Fruit fly (Drosophila melanogaster): Measurements from ENCODE around the gene Fim.

The Fim gene

DNA sequence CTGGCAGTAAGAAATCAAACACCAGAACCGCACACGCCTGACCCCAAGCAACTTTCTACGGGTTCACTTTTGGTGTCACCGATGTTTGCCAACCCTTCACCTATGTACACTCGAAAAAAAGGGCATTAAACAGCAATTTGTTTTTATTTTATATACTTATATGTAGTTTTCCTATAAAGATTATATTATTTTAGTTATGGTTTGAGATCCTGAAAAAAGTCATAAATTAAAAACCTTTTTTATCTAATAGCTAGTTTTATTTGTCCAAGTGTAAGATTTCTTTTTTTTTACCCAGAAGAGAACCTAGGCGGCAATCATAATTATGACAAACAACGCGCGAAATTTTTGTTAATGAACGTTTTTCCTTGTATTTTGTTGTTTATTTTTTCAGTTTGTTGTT is 8.3 kb downstream of the Fim start (continued):
- no peak for TF ChIP-seq pum (GFP tag; optimal IDR thresholded peaks at IDR 0.05)
- peak; percentile 24 for TF ChIP-seq CG15601 (tag; optimal IDR thresholded peaks at IDR 0.05)
- TF ChIP-seq jumu (GFP tag; optimal IDR thresholded peaks at IDR 0.05): no peak
- no peak for TF ChIP-seq CG7987 (GFP tag; optimal IDR thresholded peaks at IDR 0.05)
- TF ChIP-seq Dbx (GFP tag; IDR thresholded peaks at IDR 0.05): peak; percentile 60; the same call in 1 of the 3 replicates
- no peak for TF ChIP-seq NC2α (GFP tag; optimal IDR thresholded peaks at IDR 0.05)
- no peak for TF ChIP-seq kah (GFP tag; optimal IDR thresholded peaks at IDR 0.05)
- peak; percentile 72 for TF ChIP-seq CG2712 (tag; optimal IDR thresholded peaks at IDR 0.05)
- no peak for TF ChIP-seq gce (GFP tag; IDR thresholded peaks at IDR 0.05)
- TF ChIP-seq da (GFP tag; optimal IDR thresholded peaks at IDR 0.05): no peak
- peak; percentile 28 for TF ChIP-seq CG8388 (GFP tag; optimal IDR thresholded peaks at IDR 0.05)
- no peak for TF ChIP-seq shn (GFP tag; optimal IDR thresholded peaks at IDR 0.05)
- peak; percentile 78 for TF ChIP-seq CG2678 (tag; optimal IDR thresholded peaks at IDR 0.05)
- no peak for TF ChIP-seq CG6175 (GFP tag; IDR thresholded peaks at IDR 0.05)
- TF ChIP-seq Deaf1 (tag; optimal IDR thresholded peaks at IDR 0.05): peak; percentile 21
- TF ChIP-seq Xrp1 (GFP tag; IDR thresholded peaks at IDR 0.05): peak; percentile 74
- 0 out of 2 replicates have a peak, but pooled peaks have one; percentile 25 for TF ChIP-seq CG10321 (GFP tag; IDR thresholded peaks at IDR 0.05)
- peak; percentile 49 for TF ChIP-seq bcd (GFP tag; optimal IDR thresholded peaks at IDR 0.05)
- 0 out of 2 replicates have a peak, but pooled peaks have one; percentile 30 for TF ChIP-seq CG32772 (GFP tag; IDR thresholded peaks at IDR 0.05)
- TF ChIP-seq CHES-1-like (GFP tag; optimal IDR thresholded peaks at IDR 0.05): no peak
- TF ChIP-seq Nf-YA (GFP tag; IDR thresholded peaks at IDR 0.05): 0 out of 2 replicates have a peak, but pooled peaks have one; percentile 28
- TF ChIP-seq PHDP (tag; optimal IDR thresholded peaks at IDR 0.05): peak; percentile 57
- TF ChIP-seq seq (GFP tag; IDR thresholded peaks at IDR 0.05): no peak
- no peak for TF ChIP-seq CG6254 (GFP tag; optimal IDR thresholded peaks at IDR 0.05)
- no peak for TF ChIP-seq Jarid2 (GFP tag; optimal IDR thresholded peaks at IDR 0.05)
- TF ChIP-seq CG31441 (GFP tag; IDR thresholded peaks at IDR 0.05): peak; percentile 78
- TF ChIP-seq CG18011 (GFP tag; optimal IDR thresholded peaks at IDR 0.05): no peak
- TF ChIP-seq slou (GFP tag; optimal IDR thresholded peaks at IDR 0.05): peak; percentile 12
- no peak for TF ChIP-seq tup (GFP tag; optimal IDR thresholded peaks at IDR 0.05)
- peak in 1 of 2 experiments; percentile 36 for TF ChIP-seq dpn (GFP tag; optimal IDR thresholded peaks at IDR 0.05)
- no peak for TF ChIP-seq dati (GFP tag; IDR thresholded peaks at IDR 0.05)
- TF ChIP-seq CTCF (GFP tag; optimal IDR thresholded peaks at IDR 0.05): no peak
- no peak for TF ChIP-seq ash1 (GFP tag; optimal IDR thresholded peaks at IDR 0.05)
- 0 out of 3 replicates have a peak, but pooled peaks have one; percentile 46 for TF ChIP-seq H15 (GFP tag; IDR thresholded peaks at IDR 0.05)
- peak; percentile 43; the same call in 1 of the 2 replicates for TF ChIP-seq stc (GFP tag; IDR thresholded peaks at IDR 0.05)
- TF ChIP-seq lab (GFP tag; optimal IDR thresholded peaks at IDR 0.05): peak; percentile 65
- peak; percentile 9 for TF ChIP-seq caup (GFP tag; optimal IDR thresholded peaks at IDR 0.05; ENCODE audit: severe bottlenecking)
- TF ChIP-seq ranshi (GFP tag; IDR thresholded peaks at IDR 0.05): peak; percentile 65
- TF ChIP-seq Eip74EF (GFP tag; optimal IDR thresholded peaks at IDR 0.05): peak in 1 of 2 experiments; percentile 17
- TF ChIP-seq repo (GFP tag; optimal IDR thresholded peaks at IDR 0.05): no peak
- peak; percentile 45 for TF ChIP-seq CG9932 (GFP tag; IDR thresholded peaks at IDR 0.05)
- TF ChIP-seq CG14965 (GFP tag; optimal IDR thresholded peaks at IDR 0.05; ENCODE audit: borderline replicate concordance): no peak
- no peak for TF ChIP-seq fd64A (GFP tag; optimal IDR thresholded peaks at IDR 0.05)
- peak; percentile 42; the same call in 1 of the 3 replicates for TF ChIP-seq row (GFP tag; IDR thresholded peaks at IDR 0.05)
- TF ChIP-seq ham (GFP tag; IDR thresholded peaks at IDR 0.05): no peak
- no peak for TF ChIP-seq CG4360 (GFP tag; IDR thresholded peaks at IDR 0.05)
- TF ChIP-seq CG3407 (GFP tag; optimal IDR thresholded peaks at IDR 0.05): no peak
- TF ChIP-seq CG9437 (GFP tag; optimal IDR thresholded peaks at IDR 0.05): peak; percentile 20
- TF ChIP-seq CG11695 (GFP tag; IDR thresholded peaks at IDR 0.05): peak; percentile 58; the same call in 2 of the 3 replicates
- no peak for TF ChIP-seq Elba2 (GFP tag; optimal IDR thresholded peaks at IDR 0.05)
- TF ChIP-seq E2f1 (GFP tag; IDR thresholded peaks at IDR 0.05): peak; percentile 58

Data from whole organism, embryonic.